Fruit fly (Drosophila melanogaster): Measurements from ENCODE around the gene CG12204.

DNA sequence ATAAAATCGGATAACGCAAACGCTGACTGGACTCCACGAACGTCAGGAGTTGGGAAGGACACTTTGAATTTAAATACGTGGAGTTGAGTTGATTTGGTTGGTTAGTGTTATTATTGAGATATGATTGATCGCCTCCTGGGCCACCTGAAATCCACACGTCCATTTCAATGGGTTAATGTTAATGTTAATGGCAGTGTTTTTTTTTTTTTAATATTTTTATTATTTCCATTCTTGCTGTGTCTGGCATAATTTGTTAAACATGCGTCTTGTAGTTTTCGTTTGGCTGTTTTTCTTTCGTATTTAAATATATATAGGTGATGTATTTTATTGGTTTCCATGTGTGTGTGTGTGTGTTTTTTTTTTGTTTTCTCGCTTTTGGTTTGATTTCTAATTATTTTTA lies 37.4 kb upstream of the CG12204 start, which contains the start of gene CG12231:
- TF ChIP-seq CG32121 (GFP tag; IDR thresholded peaks at IDR 0.05) (no peak), CG8159 (tag; optimal IDR thresholded peaks at IDR 0.05) (no peak), EcR (GFP tag; optimal IDR thresholded peaks at IDR 0.05) (no peak), Ets98B (GFP tag; IDR thresholded peaks at IDR 0.05) (no peak), CG12605 (GFP tag; IDR thresholded peaks at IDR 0.05) (no peak), fd96Ca (GFP tag; IDR thresholded peaks at IDR 0.05) (no peak), CG14655 (GFP tag; optimal IDR thresholded peaks at IDR 0.05) (no peak)
